Worm (Caenorhabditis elegans) whole organism, early embryonic: ENCODE data around the gene cebp-1.

Experiments used
- B0310.2 ChIP-seq: sonication (generic microtip); optimal IDR thresholded peaks from 2 replicates; lab custom pipeline; 2016; ENCODE audit warnings: mild to moderate bottlenecking, missing genetic modification characterization, missing compliant biosample characterization
- F13C5.2 ChIP-seq: sonication (generic microtip); optimal IDR thresholded peaks from 2 replicates; lab custom pipeline; 2017; ENCODE audit warnings: mild to moderate bottlenecking, missing genetic modification characterization, inconsistent platforms, missing compliant biosample characterization
- ceh-13 ChIP-seq: fragments of 200-800 bp; sonication (Bioruptor generic); optimal IDR thresholded peaks from 2 replicates; lab custom pipeline; 2018; ENCODE audit warnings: mild to moderate bottlenecking, missing genetic modification characterization, missing compliant biosample characterization
- flt-1 ChIP-seq: fragments of 200-800 bp; sonication (Bioruptor generic); IDR thresholded peaks from 2 replicates; pipeline ENCODE4 v1.3.6; 2022; ENCODE audit warnings: missing genetic modification characterization, missing compliant biosample characterization
- pes-1 ChIP-seq: fragments of 200-800 bp; sonication (Bioruptor generic); IDR thresholded peaks from 2 replicates; pipeline ENCODE4 v1.3.6; 2022; ENCODE audit warnings: missing genetic modification reagents, missing genetic modification characterization, missing compliant biosample characterization
- scrt-1 ChIP-seq: fragments of 200-800 bp; sonication (Bioruptor generic); IDR thresholded peaks from 2 replicates; pipeline ENCODE4 v1.3.6; 2022; ENCODE audit warnings: missing genetic modification characterization, missing compliant biosample characterization
- sea-1 ChIP-seq: fragments of 200-800 bp; sonication (Bioruptor generic); conservative IDR thresholded peaks from 2 replicates; pipeline ENCODE4 v1.3.6; 2022; ENCODE audit warnings: missing genetic modification characterization, missing compliant biosample characterization

DNA sequence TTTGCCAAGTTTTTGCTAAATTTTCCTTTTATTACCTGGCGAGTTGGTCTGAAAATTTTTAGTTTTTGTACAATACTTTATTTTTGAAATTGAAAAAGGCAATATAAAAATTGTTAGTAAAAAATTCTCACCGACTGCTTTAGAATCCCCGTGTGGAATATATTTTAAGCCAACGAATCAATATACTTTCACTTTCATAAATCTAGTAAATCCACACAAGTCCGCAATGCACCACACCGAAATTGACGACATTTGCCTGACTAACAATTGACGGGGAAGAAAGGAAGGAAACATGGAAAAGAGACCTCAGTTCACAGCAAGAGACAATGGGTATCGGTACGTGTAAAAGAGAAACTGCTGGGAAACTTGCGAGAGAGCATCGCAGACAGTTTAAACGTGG, 45.8 kb upstream of the cebp-1 start:
- TF ChIP-seq scrt-1 (no peak), B0310.2 (tag; lab: Kevin White, UChicago) (no peak), flt-1 (GFP tag; lab: Robert Waterston, UW) (no peak), sea-1 (GFP tag; lab: Robert Waterston, UW) (no peak), pes-1 (GFP tag; lab: Robert Waterston, UW) (no peak), F13C5.2 (tag; lab: Kevin White, UChicago) (no peak), ceh-13 (GFP tag; lab: Kevin White, UChicago) (no peak)
